Worm (Caenorhabditis elegans) whole organism, mixed stage, embryonic: Measurements from ENCODE around the gene C24H10.2.

Experiments
- M03D4.4 ChIP-seq: sonication (generic microtip); optimal IDR thresholded peaks from 2 replicates; lab custom pipeline; 2017; ENCODE audit warnings: mild to moderate bottlenecking, missing genetic modification characterization, missing compliant biosample characterization
- bed-3 ChIP-seq: fragments of 200-800 bp; sonication (Bioruptor generic); optimal IDR thresholded peaks from 3 replicates; lab custom pipeline; 2018; ENCODE audit warnings: mild to moderate bottlenecking, missing genetic modification characterization, moderate library complexity, missing compliant biosample characterization
- blmp-1 ChIP-seq: fragments of 150-350 bp; optimal IDR thresholded peaks from 2 replicates; lab custom pipeline; 2014; ENCODE audit warnings: missing biosample characterization, missing genetic modification characterization
- ceh-39 ChIP-seq: fragments of 150-350 bp; optimal IDR thresholded peaks from 2 replicates; lab custom pipeline; 2014; ENCODE audit warnings: missing biosample characterization, missing genetic modification characterization
- ceh-43 ChIP-seq: fragments of 200-800 bp; sonication (Bioruptor generic); optimal IDR thresholded peaks from 2 replicates; lab custom pipeline; 2018; ENCODE audit warnings: mild to moderate bottlenecking, missing genetic modification characterization, moderate library complexity, missing compliant biosample characterization
- ceh-83 ChIP-seq: fragments of 200-800 bp; sonication (Bioruptor generic); optimal IDR thresholded peaks from 2 replicates; lab custom pipeline; 2018; ENCODE audit warnings: mild to moderate bottlenecking, missing genetic modification characterization, missing compliant biosample characterization
- ces-1 ChIP-seq: fragments of 150-350 bp; optimal IDR thresholded peaks from 2 replicates; lab custom pipeline; 2014; ENCODE audit warnings: missing biosample characterization, missing genetic modification reagents, missing genetic modification characterization
- cnd-1 ChIP-seq: fragments of 200-800 bp; sonication (Bioruptor generic); optimal IDR thresholded peaks from 2 replicates; lab custom pipeline; 2018; ENCODE audit warnings: mild to moderate bottlenecking, missing genetic modification characterization, missing compliant biosample characterization
- drap-1 ChIP-seq: fragments of 200-800 bp; sonication (Bioruptor generic); optimal IDR thresholded peaks from 3 replicates; lab custom pipeline; 2018; ENCODE audit warnings: mild to moderate bottlenecking, missing genetic modification characterization, missing compliant biosample characterization
- elt-1 ChIP-seq: sonication (generic microtip); optimal IDR thresholded peaks from 2 replicates; lab custom pipeline; 2017; ENCODE audit warnings: missing genetic modification characterization, mild to moderate bottlenecking, missing compliant biosample characterization, antibody characterized with exemption, moderate library complexity, borderline replicate concordance; ENCODE audit not compliant: insufficient read depth
- elt-3 ChIP-seq: fragments of 150-350 bp; optimal IDR thresholded peaks from 2 replicates; lab custom pipeline; 2014; ENCODE audit warnings: missing biosample characterization, missing genetic modification characterization
- flh-1 ChIP-seq: fragments of 200-800 bp; sonication (Bioruptor generic); optimal IDR thresholded peaks from 2 replicates; lab custom pipeline; 2018; ENCODE audit warnings: mild to moderate bottlenecking, missing genetic modification characterization, moderate library complexity, missing compliant biosample characterization
- ham-2 ChIP-seq: fragments of 200-800 bp; sonication (Bioruptor generic); optimal IDR thresholded peaks from 2 replicates; lab custom pipeline; 2018; ENCODE audit warnings: mild to moderate bottlenecking, missing genetic modification characterization, missing compliant biosample characterization
- hlh-1 ChIP-seq: fragments of 150-350 bp; optimal IDR thresholded peaks from 2 replicates; lab custom pipeline; 2014; ENCODE audit warnings: missing biosample characterization, missing genetic modification reagents, missing genetic modification characterization
- lin-13 ChIP-seq: fragments of 150-350 bp; optimal IDR thresholded peaks from 2 replicates; lab custom pipeline; 2014; ENCODE audit warnings: missing biosample characterization, missing genetic modification characterization
- lin-32 ChIP-seq: fragments of 200-800 bp; sonication (Bioruptor generic); optimal IDR thresholded peaks from 2 replicates; lab custom pipeline; 2018; ENCODE audit warnings: mild to moderate bottlenecking, missing genetic modification characterization, missing compliant biosample characterization
- lsy-2 ChIP-seq: fragments of 150-350 bp; optimal IDR thresholded peaks from 2 replicates; lab custom pipeline; 2014; ENCODE audit warnings: missing biosample characterization, missing genetic modification characterization
- mab-5 ChIP-seq: fragments of 150-350 bp; optimal IDR thresholded peaks from 2 replicates; lab custom pipeline; 2014; ENCODE audit warnings: missing biosample characterization, missing genetic modification characterization
- mep-1 ChIP-seq: fragments of 150-350 bp; optimal IDR thresholded peaks from 2 replicates; lab custom pipeline; 2017; ENCODE audit warnings: missing biosample characterization, missing genetic modification reagents, missing genetic modification characterization, inconsistent platforms
- mls-2 ChIP-seq: sonication (generic microtip); optimal IDR thresholded peaks from 2 replicates; lab custom pipeline; 2016; ENCODE audit warnings: mild to moderate bottlenecking, missing genetic modification characterization, moderate library complexity, missing compliant biosample characterization
- nhr-12 ChIP-seq: fragments of 150-350 bp; optimal IDR thresholded peaks from 2 replicates; lab custom pipeline; 2014; ENCODE audit warnings: missing biosample characterization, missing genetic modification characterization
- nhr-2 ChIP-seq: fragments of 150-350 bp; optimal IDR thresholded peaks from 2 replicates; lab custom pipeline; 2014; ENCODE audit warnings: missing biosample characterization, missing genetic modification characterization
- nhr-237 ChIP-seq: fragments of 150-350 bp; optimal IDR thresholded peaks from 2 replicates; lab custom pipeline; 2014; ENCODE audit warnings: missing biosample characterization, missing genetic modification characterization
- nhr-28 ChIP-seq: fragments of 150-350 bp; optimal IDR thresholded peaks from 2 replicates; lab custom pipeline; 2014; ENCODE audit warnings: missing biosample characterization, missing genetic modification characterization
- nhr-76 ChIP-seq: sonication (generic microtip); optimal IDR thresholded peaks from 2 replicates; lab custom pipeline; 2017; ENCODE audit warnings: missing biosample characterization, missing genetic modification characterization
- pha-4 ChIP-seq: fragments of 150-350 bp; optimal IDR thresholded peaks from 2 replicates; lab custom pipeline; 2018; ENCODE audit warnings: missing biosample characterization, missing genetic modification reagents, missing genetic modification characterization
- sem-2 ChIP-seq: fragments of 200-800 bp; sonication (Bioruptor generic); optimal IDR thresholded peaks from 2 replicates; lab custom pipeline; 2018; ENCODE audit warnings: mild to moderate bottlenecking, missing genetic modification characterization, missing compliant biosample characterization
- snpc-4 ChIP-seq: fragments of 150-350 bp; optimal IDR thresholded peaks from 2 replicates; lab custom pipeline; 2014; ENCODE audit warnings: missing biosample characterization, missing genetic modification characterization
- sptf-1 ChIP-seq: sonication (generic microtip); optimal IDR thresholded peaks from 2 replicates; lab custom pipeline; 2017; ENCODE audit warnings: mild to moderate bottlenecking, missing genetic modification characterization, moderate library complexity, missing compliant biosample characterization
- tbx-8 ChIP-seq: fragments of 200-800 bp; sonication (Bioruptor generic); optimal IDR thresholded peaks from 2 replicates; lab custom pipeline; 2018; ENCODE audit warnings: mild to moderate bottlenecking, missing genetic modification characterization, moderate library complexity, missing compliant biosample characterization
- unc-120 ChIP-seq: sonication (generic microtip); optimal IDR thresholded peaks from 2 replicates; lab custom pipeline; 2017; ENCODE audit warnings: missing genetic modification characterization, missing compliant biosample characterization; ENCODE audit not compliant: poor library complexity, severe bottlenecking
- unc-39 ChIP-seq: fragments of 150-350 bp; optimal IDR thresholded peaks from 2 replicates; lab custom pipeline; 2014; ENCODE audit warnings: missing biosample characterization, missing genetic modification characterization
- unc-62 ChIP-seq: fragments of 150-350 bp; optimal IDR thresholded peaks from 2 replicates; lab custom pipeline; 2014; ENCODE audit warnings: missing biosample characterization, missing genetic modification reagents, missing genetic modification characterization
- ztf-11 ChIP-seq: fragments of 150-350 bp; optimal IDR thresholded peaks from 2 replicates; lab custom pipeline; 2014; ENCODE audit warnings: missing biosample characterization, missing genetic modification characterization

Gene C24H10.2

DNA sequence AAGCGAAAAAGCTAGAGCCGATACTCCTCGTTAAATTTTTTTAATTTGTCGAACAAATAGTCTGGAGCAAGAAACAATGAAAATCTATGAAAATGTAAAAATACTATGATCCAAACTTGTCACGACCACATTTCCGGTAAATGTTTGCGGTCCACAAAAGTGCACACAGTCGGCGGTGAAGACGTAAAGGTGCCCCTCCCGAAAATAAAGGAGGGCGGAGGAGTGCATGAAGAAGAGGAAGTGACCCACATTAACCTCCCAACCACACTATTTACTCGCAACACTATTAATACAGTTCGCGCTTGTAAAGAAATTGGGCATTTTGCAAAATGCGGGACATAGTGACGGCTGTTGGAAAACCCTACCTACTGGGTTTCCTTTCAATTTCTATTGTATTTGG is 24.4 kb upstream of the C24H10.2 start:
- TF ChIP-seq ceh-39 (tag; lab: Kevin White, UChicago) (no peak), nhr-28 (tag; lab: Kevin White, UChicago) (no peak)

DNA sequence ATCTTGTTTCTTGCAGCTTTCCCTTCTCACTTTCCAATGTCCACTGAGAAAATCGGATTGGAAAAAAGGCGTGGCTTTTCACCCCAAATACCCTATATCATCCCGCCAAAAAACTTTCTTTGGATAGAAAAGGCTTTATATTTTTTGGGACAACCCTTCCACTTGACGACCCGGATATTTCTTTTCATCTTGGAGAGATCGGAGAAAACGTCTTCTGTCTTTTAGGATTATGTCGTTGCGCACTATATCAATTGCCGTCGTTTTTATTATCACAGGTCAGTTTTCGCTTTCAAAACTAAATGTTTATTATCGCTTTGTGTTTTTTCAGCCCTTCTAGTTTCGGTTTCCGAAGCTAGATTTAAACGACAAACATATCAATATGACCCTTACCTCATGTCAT is 20.5 kb upstream of the C24H10.2 start, which contains the start of gene Y64H9A.2:
Gene Y64H9A.2 (plus strand): TSS at position 90 of the 400 bp plus-strand sequence.
- TF ChIP-seq ztf-11 (tag; lab: Kevin White, UChicago) (no peak), blmp-1 (tag; lab: Kevin White, UChicago) (no peak), elt-1 (no peak), tbx-8 (GFP tag; lab: Kevin White, UChicago) (no peak), lin-13 (no peak), unc-62 (GFP tag; lab: Kevin White, UChicago) (no peak), sptf-1 (tag; lab: Kevin White, UChicago) (no peak), mab-5 (no peak), unc-120 (tag; lab: Kevin White, UChicago) (no peak), unc-39 (tag; lab: Kevin White, UChicago) (no peak), ces-1 (GFP tag; lab: Kevin White, UChicago) (no peak), drap-1 (no peak), snpc-4 (tag; lab: Kevin White, UChicago) (no peak), mep-1 (tag; lab: Kevin White, UChicago) (no peak), ham-2 (GFP tag; lab: Kevin White, UChicago) (no peak), elt-3 (no peak), M03D4.4 (tag; lab: Kevin White, UChicago) (no peak)

DNA sequence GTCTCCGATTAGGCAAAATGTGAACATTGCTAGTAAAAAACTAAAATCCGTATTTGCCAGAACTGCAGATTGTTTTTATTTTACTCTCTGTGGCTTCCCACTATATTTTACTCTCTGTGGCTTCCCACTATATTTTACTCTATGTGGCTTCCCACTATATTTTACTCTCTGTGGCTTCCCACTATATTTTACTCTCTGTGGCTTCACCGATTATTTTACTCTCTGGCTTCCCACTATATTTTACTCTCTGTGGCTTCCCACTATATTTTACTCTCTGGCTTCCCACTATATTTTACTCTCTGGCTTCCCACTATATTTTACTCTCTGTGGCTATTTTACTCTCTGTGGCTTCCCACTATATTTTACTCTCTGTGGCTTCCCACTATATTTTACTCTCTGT is 8.2 kb upstream of the C24H10.2 start:
- TF ChIP-seq sem-2 (GFP tag; lab: Kevin White, UChicago): peak; percentile 31
- TF ChIP-seq M03D4.4 (tag; lab: Kevin White, UChicago): peak; percentile 78
- TF ChIP-seq mls-2 (tag; lab: Kevin White, UChicago): peak; percentile 90
- peak; percentile 68 for TF ChIP-seq bed-3 (GFP tag; lab: Kevin White, UChicago)
- peak; percentile 64 for TF ChIP-seq ceh-43 (GFP tag; lab: Kevin White, UChicago)
- peak; percentile 80 for TF ChIP-seq ceh-83 (GFP tag; lab: Kevin White, UChicago)
- TF ChIP-seq tbx-8 (GFP tag; lab: Kevin White, UChicago): peak; percentile 81
- TF ChIP-seq flh-1: peak; percentile 26
- TF ChIP-seq sptf-1 (tag; lab: Kevin White, UChicago): peak; percentile 89
- peak; percentile 73 for TF ChIP-seq lin-32

DNA sequence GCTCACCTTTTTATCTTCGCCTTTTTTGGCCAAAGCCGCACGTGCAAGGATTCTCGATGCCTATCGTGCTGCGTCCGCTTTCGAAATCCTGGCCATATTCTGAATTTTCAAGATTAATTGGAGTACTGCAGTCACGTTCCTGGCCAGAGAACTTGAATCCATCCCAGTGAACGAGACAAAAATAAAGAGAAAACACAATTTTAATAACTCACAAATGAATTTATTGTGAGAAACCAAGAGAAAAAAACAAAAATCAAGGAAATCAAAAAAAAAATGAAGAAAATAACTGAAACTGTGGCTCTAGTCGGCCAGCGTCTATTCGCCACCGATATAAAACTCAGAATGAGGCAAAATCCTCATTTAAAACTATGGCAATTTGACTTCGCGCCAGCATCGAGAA is 5.2 kb upstream of the C24H10.2 start, which contains the start of gene C24H10.4:
Gene C24H10.4 (minus strand): TSS at position 101 of the 400 bp plus-strand sequence.
- TF ChIP-seq ztf-11 (tag; lab: Kevin White, UChicago) (no peak), mls-2 (tag; lab: Kevin White, UChicago) (no peak), flh-1 (no peak), nhr-28 (tag; lab: Kevin White, UChicago) (no peak), unc-120 (tag; lab: Kevin White, UChicago) (no peak), pha-4 (tag; lab: Kevin White, UChicago) (no peak), bed-3 (GFP tag; lab: Kevin White, UChicago) (no peak), ham-2 (GFP tag; lab: Kevin White, UChicago) (no peak), hlh-1 (tag; lab: Kevin White, UChicago) (no peak), lin-13 (no peak), nhr-12 (tag; lab: Kevin White, UChicago) (no peak), snpc-4 (tag; lab: Kevin White, UChicago) (no peak), elt-1 (no peak), nhr-2 (tag; lab: Kevin White, UChicago) (no peak), blmp-1 (tag; lab: Kevin White, UChicago) (no peak), unc-62 (GFP tag; lab: Kevin White, UChicago) (no peak), mep-1 (tag; lab: Kevin White, UChicago) (no peak)

DNA sequence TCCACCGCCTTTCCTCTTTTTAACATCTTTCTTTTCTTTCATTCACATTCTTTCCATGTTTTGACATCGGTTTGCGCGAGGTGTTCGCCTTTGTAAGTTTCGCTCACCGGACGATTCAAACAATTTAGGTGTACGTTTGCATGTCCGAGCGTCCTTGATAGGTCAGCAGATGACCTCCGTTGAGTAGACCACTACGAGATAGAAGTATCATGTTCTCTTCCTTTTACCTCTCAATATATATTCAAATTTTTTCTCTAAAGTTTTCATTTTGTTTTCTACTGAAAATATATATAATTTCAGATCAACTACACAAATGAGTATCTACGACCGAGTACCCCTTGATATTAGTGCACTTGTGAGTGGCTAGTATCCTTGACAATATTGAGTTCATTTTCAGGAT is 3.6 kb upstream of the C24H10.2 start, which contains the start of gene C24H10.3:
Gene C24H10.3 (plus strand): TSS at position 301 of the 400 bp plus-strand sequence.
- TF ChIP-seq nhr-237 (tag; lab: Kevin White, UChicago): no peak
- TF ChIP-seq tbx-8 (GFP tag; lab: Kevin White, UChicago): no peak
- TF ChIP-seq nhr-76 (tag; lab: Kevin White, UChicago): no peak
- no peak for TF ChIP-seq snpc-4 (tag; lab: Kevin White, UChicago)
- no peak for TF ChIP-seq hlh-1 (tag; lab: Kevin White, UChicago)
- TF ChIP-seq sptf-1 (tag; lab: Kevin White, UChicago): no peak
- no peak for TF ChIP-seq cnd-1 (tag; lab: Kevin White, UChicago)
- TF ChIP-seq nhr-12 (tag; lab: Kevin White, UChicago): no peak
- no peak for TF ChIP-seq lin-13
- TF ChIP-seq nhr-2 (tag; lab: Kevin White, UChicago): no peak
- no peak for TF ChIP-seq lsy-2
- TF ChIP-seq unc-62 (GFP tag; lab: Kevin White, UChicago): no peak
- no peak for TF ChIP-seq sem-2 (GFP tag; lab: Kevin White, UChicago)
- TF ChIP-seq M03D4.4 (tag; lab: Kevin White, UChicago): no peak
- no peak for TF ChIP-seq mab-5
- no peak for TF ChIP-seq elt-1
- no peak for TF ChIP-seq ham-2 (GFP tag; lab: Kevin White, UChicago)
